Fruit fly (Drosophila melanogaster): ENCODE measurements around the gene CG15599.

Gene CG15599

dm6 chrX:15709624-15709983 is 20.9 kb upstream of the CG15599 start (continued):
- TF ChIP-seq Elba2 (GFP tag; optimal IDR thresholded peaks at IDR 0.05) (no peak), ATbp (GFP tag; optimal IDR thresholded peaks at IDR 0.05) (peak; percentile 20), dpn (GFP tag; optimal IDR thresholded peaks at IDR 0.05) (no peak), CG14441 (GFP tag; IDR thresholded peaks at IDR 0.05) (peak; percentile 39; the same call in 1 of the 2 replicates), row (GFP tag; IDR thresholded peaks at IDR 0.05) (peak; percentile 60), Fer1 (GFP tag; optimal IDR thresholded peaks at IDR 0.05) (peak; percentile 13), Vsx1 (GFP tag; optimal IDR thresholded peaks at IDR 0.05) (no peak), Meics (GFP tag; optimal IDR thresholded peaks at IDR 0.05) (peak; percentile 22), ems (GFP tag; optimal IDR thresholded peaks at IDR 0.05) (no peak), trem (tag; optimal IDR thresholded peaks at IDR 0.05) (no peak), chinmo (GFP tag; IDR thresholded peaks at IDR 0.05; ENCODE audit: partially characterized antibody) (0 out of 4 replicates have a peak, but pooled peaks have one; percentile 8), sc (optimal IDR thresholded peaks at IDR 0.05) (no peak), sc (GFP tag; optimal IDR thresholded peaks at IDR 0.05) (no peak), ranshi (GFP tag; IDR thresholded peaks at IDR 0.05) (no peak), CG6813 (GFP tag; optimal IDR thresholded peaks at IDR 0.05) (peak; percentile 1), HmgD (GFP tag; optimal IDR thresholded peaks at IDR 0.05) (no peak), corto (GFP tag; optimal IDR thresholded peaks at IDR 0.05) (no peak), CG8290 (GFP tag; optimal IDR thresholded peaks at IDR 0.05) (no peak), CG8290 (tag; optimal IDR thresholded peaks at IDR 0.05) (peak in 1 of 2 experiments; percentile 24), CG12219 (GFP tag; optimal IDR thresholded peaks at IDR 0.05) (peak; percentile 2), onecut (GFP tag; IDR thresholded peaks at IDR 0.05) (no peak), CG32532 (GFP tag; IDR thresholded peaks at IDR 0.05) (peak; percentile 34; the same call in 1 of the 2 replicates), CG6689 (GFP tag; IDR thresholded peaks at IDR 0.05) (0 out of 2 replicates have a peak, but pooled peaks have one; percentile 15), grau (tag; optimal IDR thresholded peaks at IDR 0.05) (peak; percentile 14), ash1 (GFP tag; optimal IDR thresholded peaks at IDR 0.05) (no peak), CG4282 (GFP tag; optimal IDR thresholded peaks at IDR 0.05) (peak; percentile 31), pfk (GFP tag; optimal IDR thresholded peaks at IDR 0.05) (no peak), ken (GFP tag; IDR thresholded peaks at IDR 0.05) (no peak), lab (GFP tag; optimal IDR thresholded peaks at IDR 0.05) (no peak), lmd (GFP tag; IDR thresholded peaks at IDR 0.05) (no peak), sr (GFP tag; IDR thresholded peaks at IDR 0.05) (0 out of 3 replicates have a peak, but pooled peaks have one; percentile 38), CG12104 (GFP tag; optimal IDR thresholded peaks at IDR 0.05) (no peak), CG11456 (GFP tag; IDR thresholded peaks at IDR 0.05) (peak; percentile 52; the same call in 1 of the 3 replicates), gt (GFP tag; IDR thresholded peaks at IDR 0.05) (no peak), Med (GFP tag) (peak; percentile 80), p53 (GFP tag; optimal IDR thresholded peaks at IDR 0.05) (no peak), klu (GFP tag; IDR thresholded peaks at IDR 0.05) (no peak), CG3847 (GFP tag; IDR thresholded peaks at IDR 0.05) (0 out of 2 replicates have a peak, but pooled peaks have one; percentile 6), bcd (GFP tag; optimal IDR thresholded peaks at IDR 0.05) (peak; percentile 19), CG43689 (GFP tag; IDR thresholded peaks at IDR 0.05) (no peak), exex (tag; optimal IDR thresholded peaks at IDR 0.05) (no peak), hth (optimal IDR thresholded peaks at IDR 0.05) (no peak), NFAT (GFP tag; IDR thresholded peaks at IDR 0.05) (no peak), CG2712 (tag; optimal IDR thresholded peaks at IDR 0.05) (peak; percentile 1), Dip3 (GFP tag; optimal IDR thresholded peaks at IDR 0.05) (no peak), CG11696 (GFP tag; IDR thresholded peaks at IDR 0.05) (0 out of 2 replicates have a peak, but pooled peaks have one; percentile 32), CG31224 (GFP tag; IDR thresholded peaks at IDR 0.05) (no peak), CG11247 (GFP tag; IDR thresholded peaks at IDR 0.05) (0 out of 2 replicates have a peak, but pooled peaks have one; percentile 5), sens (GFP tag) (peak; percentile 68), CG7745 (tag; optimal IDR thresholded peaks at IDR 0.05) (no peak), run (tag; optimal IDR thresholded peaks at IDR 0.05) (no peak), pum (GFP tag; optimal IDR thresholded peaks at IDR 0.05) (no peak), Drgx (GFP tag; IDR thresholded peaks at IDR 0.05) (0 out of 2 replicates have a peak, but pooled peaks have one; percentile 16)

Data from whole organism, embryonic.